Worm (Caenorhabditis elegans): Measurements from ENCODE around the gene del-7.

ce11 chrIV:7789521-7789949 lies 29.3 kb downstream of the del-7 start, which contains the start of gene imp-3:
- TF ChIP-seq ztf-11 (tag; optimal IDR thresholded peaks at IDR 0.05) (no peak), elt-1 (tag; optimal IDR thresholded peaks at IDR 0.05) (no peak)

Data from whole organism, L2 larva.